Worm (Caenorhabditis elegans): ENCODE measurements around the gene Y116F11A.1.
A peak's percentile ranks its signal among the peaks of the same experiment; 100 is the strongest.

The Y116F11A.1 gene

ce11 chrV:19718660-19719059 is 11.7 kb upstream of the Y116F11A.1 start:
- TF ChIP-seq nhr-11 (tag; optimal IDR thresholded peaks at IDR 0.05) = no peak
- no peak for TF ChIP-seq che-1 (tag; optimal IDR thresholded peaks at IDR 0.05)
- TF ChIP-seq rnt-1 (tag; optimal IDR thresholded peaks at IDR 0.05) = no peak
- no peak for TF ChIP-seq pha-4 (tag; optimal IDR thresholded peaks at IDR 0.05)
- TF ChIP-seq syd-9 (tag; optimal IDR thresholded peaks at IDR 0.05) = no peak
- TF ChIP-seq T23F11.4 (GFP tag; optimal IDR thresholded peaks at IDR 0.05) = no peak
- TF ChIP-seq unc-42 (tag; optimal IDR thresholded peaks at IDR 0.05) = no peak
- TF ChIP-seq C08G9.2 (tag; optimal IDR thresholded peaks at IDR 0.05) = no peak
- TF ChIP-seq pros-1 (tag; optimal IDR thresholded peaks at IDR 0.05) = no peak

- no peak for TF ChIP-seq fax-1 (tag; optimal IDR thresholded peaks at IDR 0.05)
- TF ChIP-seq pag-3 (tag; optimal IDR thresholded peaks at IDR 0.05; ENCODE audit: borderline replicate concordance) = no peak
- no peak for TF ChIP-seq nhr-232 (tag; optimal IDR thresholded peaks at IDR 0.05)
- no peak for TF ChIP-seq ceh-18 (tag; optimal IDR thresholded peaks at IDR 0.05)
- TF ChIP-seq hlh-30 (tag; optimal IDR thresholded peaks at IDR 0.05; ENCODE audit: insufficient read depth) = no peak
Observed at ce11 chrV:19719253-19719652, 11.1 kb upstream of the Y116F11A.1 start, which contains the start of gene Y116F11A.6. Gene Y116F11A.6, plus strand, starts transcription at chrV:19719553.

ce11 chrV:19722881-19723280 is 7.5 kb upstream of the Y116F11A.1 start:
- peak; percentile 58 for TF ChIP-seq ceh-34 (tag; optimal IDR thresholded peaks at IDR 0.05)
- TF ChIP-seq nfya-1 (tag; optimal IDR thresholded peaks at IDR 0.05) = peak; percentile 43
- peak; percentile 23 for TF ChIP-seq pag-3 (tag; optimal IDR thresholded peaks at IDR 0.05; ENCODE audit: borderline replicate concordance)
- peak; percentile 63 for TF ChIP-seq hlh-6 (tag; optimal IDR thresholded peaks at IDR 0.05)
- no peak for TF ChIP-seq ceh-22 (tag; optimal IDR thresholded peaks at IDR 0.05)
- TF ChIP-seq K09A11.1 (tag; optimal IDR thresholded peaks at IDR 0.05; ENCODE audit: insufficient read depth) = peak; percentile 64
- TF ChIP-seq che-1 (tag; optimal IDR thresholded peaks at IDR 0.05) = peak; percentile 52
- TF ChIP-seq unc-3 (GFP tag; conservative IDR thresholded peaks at IDR 0.05) = peak; percentile 52; the same call in 1 of the 2 replicates
- TF ChIP-seq unc-3 (tag; optimal IDR thresholded peaks at IDR 0.05) = peak; percentile 78
- peak; percentile 83 for TF ChIP-seq ceh-19 (GFP tag; optimal IDR thresholded peaks at IDR 0.05)
- TF ChIP-seq ama-1 (optimal IDR thresholded peaks at IDR 0.05) = no peak
- TF ChIP-seq unc-86 (tag; optimal IDR thresholded peaks at IDR 0.05) = peak; percentile 21
- TF ChIP-seq eyg-1 (tag; optimal IDR thresholded peaks at IDR 0.05) = no peak
- peak; percentile 76; the same call in 1 of the 2 replicates for TF ChIP-seq ceh-45 (GFP tag; IDR thresholded peaks at IDR 0.05)
- no peak for TF ChIP-seq ets-4 (tag; optimal IDR thresholded peaks at IDR 0.05)
- TF ChIP-seq unc-55 (GFP tag; optimal IDR thresholded peaks at IDR 0.05) = no peak
- TF ChIP-seq zip-5 (tag; optimal IDR thresholded peaks at IDR 0.05) = peak; percentile 5
- peak; percentile 51 for TF ChIP-seq C38D4.7 (GFP tag; optimal IDR thresholded peaks at IDR 0.05)
- TF ChIP-seq ceh-14 (tag; optimal IDR thresholded peaks at IDR 0.05) = peak; percentile 22
- peak; percentile 47 for TF ChIP-seq Y22D7AL.16 (tag; optimal IDR thresholded peaks at IDR 0.05)
- no peak for TF ChIP-seq hlh-30 (tag; optimal IDR thresholded peaks at IDR 0.05; ENCODE audit: insufficient read depth)
- peak; percentile 19 for TF ChIP-seq unc-42 (tag; optimal IDR thresholded peaks at IDR 0.05)
- TF ChIP-seq hlh-13 (GFP tag; optimal IDR thresholded peaks at IDR 0.05) = no peak
- peak; percentile 56 for TF ChIP-seq sox-4 (tag; optimal IDR thresholded peaks at IDR 0.05)
- no peak for TF ChIP-seq ceh-9 (tag; optimal IDR thresholded peaks at IDR 0.05)
- no peak for TF ChIP-seq lim-6 (tag; optimal IDR thresholded peaks at IDR 0.05)
- TF ChIP-seq ceh-24 (tag; optimal IDR thresholded peaks at IDR 0.05) = peak; percentile 16
- peak; percentile 55 for TF ChIP-seq nhr-232 (tag; optimal IDR thresholded peaks at IDR 0.05)
- peak; percentile 51 for TF ChIP-seq sox-2 (GFP tag; IDR thresholded peaks at IDR 0.05)
- TF ChIP-seq ttx-3 (tag; optimal IDR thresholded peaks at IDR 0.05) = peak; percentile 45
- peak; percentile 45 for TF ChIP-seq hlh-15 (tag; optimal IDR thresholded peaks at IDR 0.05)
- no peak for TF ChIP-seq hlh-8 (tag; optimal IDR thresholded peaks at IDR 0.05)
- no peak for TF ChIP-seq odd-2 (tag; optimal IDR thresholded peaks at IDR 0.05)
- peak; percentile 36 for TF ChIP-seq ceh-48 (tag; optimal IDR thresholded peaks at IDR 0.05)
- no peak for TF ChIP-seq rnt-1 (tag; optimal IDR thresholded peaks at IDR 0.05)
- peak; percentile 45 for TF ChIP-seq ref-2 (tag; optimal IDR thresholded peaks at IDR 0.05)
- peak; percentile 72 for TF ChIP-seq ceh-6 (GFP tag; optimal IDR thresholded peaks at IDR 0.05)
- peak; percentile 66 for TF ChIP-seq gmeb-2 (tag; optimal IDR thresholded peaks at IDR 0.05)
- peak; percentile 50 for TF ChIP-seq T23F11.4 (GFP tag; optimal IDR thresholded peaks at IDR 0.05)
- peak; percentile 34 for TF ChIP-seq sdc-2 (tag; optimal IDR thresholded peaks at IDR 0.05)
- peak; percentile 16 for TF ChIP-seq ztf-16 (tag; optimal IDR thresholded peaks at IDR 0.05)

All from whole organism, late embryonic.